Worm (Caenorhabditis elegans) whole organism, L4/young adult: ENCODE measurements around the gene pfk-1.1.

Experiments used
- dao-5 ChIP-seq: sonication (generic microtip); optimal IDR thresholded peaks from 2 replicates; lab custom pipeline; 2016; ENCODE audit warnings: missing genotype, missing genetic modification characterization, moderate library complexity, missing compliant biosample characterization
- him-1 ChIP-seq: sonication (generic microtip); optimal IDR thresholded peaks from 2 replicates; lab custom pipeline; 2016; ENCODE audit warnings: missing genotype, missing genetic modification reagents, missing genetic modification characterization, missing compliant biosample characterization

- no peak for TF ChIP-seq him-1 (tag; lab: Kevin White, UChicago)
- TF ChIP-seq dao-5 (tag; lab: Kevin White, UChicago): no peak
Observed at ce11 chrX:2990145-2990544, 49.5 kb downstream of the pfk-1.1 start.
